Worm (Caenorhabditis elegans): ENCODE measurements around the gene cht-2.

ce11 chrII:8531181-8531759 is 10.5 kb downstream of the cht-2 start, which contains the start of gene gldi-7:
- no peak for TF ChIP-seq elt-4 (tag; optimal IDR thresholded peaks at IDR 0.05)
- TF ChIP-seq C38D4.7 (GFP tag; optimal IDR thresholded peaks at IDR 0.05) = no peak
- no peak for TF ChIP-seq sdc-2 (tag; optimal IDR thresholded peaks at IDR 0.05)
- no peak for TF ChIP-seq tbx-2 (tag; optimal IDR thresholded peaks at IDR 0.05)
- TF ChIP-seq ceh-9 (tag; optimal IDR thresholded peaks at IDR 0.05) = no peak
- no peak for TF ChIP-seq pha-4 (tag; optimal IDR thresholded peaks at IDR 0.05)
- TF ChIP-seq dmd-4 (tag; optimal IDR thresholded peaks at IDR 0.05; ENCODE audit: borderline replicate concordance) = no peak
- no peak for TF ChIP-seq nhr-11 (tag; optimal IDR thresholded peaks at IDR 0.05)
- no peak for TF ChIP-seq lim-6 (tag; optimal IDR thresholded peaks at IDR 0.05)

Measured in whole organism, late embryonic.